Fruit fly (Drosophila melanogaster): Measurements from ENCODE around the gene mRpS25.

dm6 chrX:14603600-14604182, 20.9 kb upstream of the mRpS25 start:
- TF ChIP-seq CG8478 (optimal IDR thresholded peaks at IDR 0.05) (no peak), CTCF (optimal IDR thresholded peaks at IDR 0.05) (no peak)

Measured in S2 (cell line).